Worm (Caenorhabditis elegans) whole organism, early embryonic: ENCODE data around the gene slc-17.4.

Experiments
- B0310.2 ChIP-seq: sonication (generic microtip); optimal IDR thresholded peaks from 2 replicates; lab custom pipeline; 2016; ENCODE audit warnings: mild to moderate bottlenecking, missing genetic modification characterization, missing compliant biosample characterization
- F13C5.2 ChIP-seq: sonication (generic microtip); optimal IDR thresholded peaks from 2 replicates; lab custom pipeline; 2017; ENCODE audit warnings: mild to moderate bottlenecking, missing genetic modification characterization, inconsistent platforms, missing compliant biosample characterization
- aly-1 ChIP-seq: sonication (generic microtip); optimal IDR thresholded peaks from 2 replicates; lab custom pipeline; 2016; ENCODE audit warnings: missing genetic modification characterization, missing compliant biosample characterization
- ama-1 ChIP-seq: fragments of 150-350 bp; optimal IDR thresholded peaks from 2 replicates; lab custom pipeline; 2014
- ceh-13 ChIP-seq: fragments of 200-800 bp; sonication (Bioruptor generic); optimal IDR thresholded peaks from 2 replicates; lab custom pipeline; 2018; ENCODE audit warnings: mild to moderate bottlenecking, missing genetic modification characterization, missing compliant biosample characterization
- ceh-36 ChIP-seq: sonication (generic microtip); optimal IDR thresholded peaks from 2 replicates; lab custom pipeline; 2016; ENCODE audit warnings: missing genetic modification characterization, inconsistent platforms, missing compliant biosample characterization
- ets-7 ChIP-seq: sonication (generic microtip); optimal IDR thresholded peaks from 2 replicates; lab custom pipeline; 2016; ENCODE audit warnings: missing genotype, missing genetic modification characterization, missing compliant biosample characterization
- flt-1 ChIP-seq: fragments of 200-800 bp; sonication (Bioruptor generic); IDR thresholded peaks from 2 replicates; pipeline ENCODE4 v1.3.6; 2022; ENCODE audit warnings: missing genetic modification characterization, missing compliant biosample characterization
- hmbx-1 ChIP-seq: sonication (generic microtip); optimal IDR thresholded peaks from 2 replicates; lab custom pipeline; 2016; ENCODE audit warnings: mild to moderate bottlenecking, missing genetic modification characterization, missing compliant biosample characterization
- hmg-4 ChIP-seq: fragments of 200-800 bp; sonication (Bioruptor generic); optimal IDR thresholded peaks from 2 replicates; lab custom pipeline; 2018; ENCODE audit warnings: mild to moderate bottlenecking, missing genetic modification characterization, missing compliant biosample characterization
- hnd-1 ChIP-seq: sonication (generic microtip); optimal IDR thresholded peaks from 2 replicates; lab custom pipeline; 2016; ENCODE audit warnings: missing genetic modification characterization, missing compliant biosample characterization
- pes-1 ChIP-seq: fragments of 200-800 bp; sonication (Bioruptor generic); IDR thresholded peaks from 2 replicates; pipeline ENCODE4 v1.3.6; 2022; ENCODE audit warnings: missing genetic modification reagents, missing genetic modification characterization, missing compliant biosample characterization
- scrt-1 ChIP-seq: fragments of 200-800 bp; sonication (Bioruptor generic); IDR thresholded peaks from 2 replicates; pipeline ENCODE4 v1.3.6; 2022; ENCODE audit warnings: missing genetic modification characterization, missing compliant biosample characterization
- sea-1 ChIP-seq: fragments of 200-800 bp; sonication (Bioruptor generic); conservative IDR thresholded peaks from 2 replicates; pipeline ENCODE4 v1.3.6; 2022; ENCODE audit warnings: missing genetic modification characterization, missing compliant biosample characterization
- tbx-11 ChIP-seq: fragments of 200-800 bp; sonication (Bioruptor generic); IDR thresholded peaks from 2 replicates; pipeline ENCODE4 v1.3.6; 2022; ENCODE audit warnings: missing genetic modification characterization, missing compliant biosample characterization
- tbx-37 ChIP-seq: fragments of 200-800 bp; sonication (Bioruptor generic); conservative IDR thresholded peaks from 2 replicates; pipeline ENCODE4 v1.3.6; 2022; ENCODE audit warnings: missing genetic modification reagents, missing genetic modification characterization, missing compliant biosample characterization
- tra-4 ChIP-seq: sonication (generic microtip); optimal IDR thresholded peaks from 2 replicates; lab custom pipeline; 2017; ENCODE audit warnings: missing genetic modification characterization, missing compliant biosample characterization

The slc-17.4 gene

ce11 chrIV:17264714-17265113 lies 26.8 kb downstream of the slc-17.4 start, which contains the start of gene F26D10.13:
Gene F26D10.13, minus strand, starts transcription at chrIV:17264814.
- TF ChIP-seq hmg-4 (GFP tag; lab: Kevin White, UChicago) (no peak), F13C5.2 (tag; lab: Kevin White, UChicago) (no peak), hmbx-1 (no peak), ceh-13 (no peak), ets-7 (no peak), tbx-11 (GFP tag; lab: Robert Waterston, UW) (no peak), aly-1 (tag; lab: Kevin White, UChicago) (no peak), hnd-1 (tag; lab: Kevin White, UChicago) (no peak), ama-1 (lab: Kevin White, UChicago) (no peak), sea-1 (GFP tag; lab: Robert Waterston, UW) (no peak), flt-1 (GFP tag; lab: Robert Waterston, UW) (no peak), tra-4 (tag; lab: Kevin White, UChicago) (no peak)

- TF ChIP-seq F13C5.2 (tag; lab: Kevin White, UChicago) (no peak), ama-1 (lab: Kevin White, UChicago) (no peak), ceh-36 (tag; lab: Kevin White, UChicago) (no peak), hmg-4 (GFP tag; lab: Kevin White, UChicago) (no peak), sea-1 (GFP tag; lab: Robert Waterston, UW) (no peak)
Measured at ce11 chrIV:17263714-17264113, 27.8 kb downstream of the slc-17.4 start.

- no peak for TF ChIP-seq ets-7
- no peak for TF ChIP-seq hmg-4 (GFP tag; lab: Kevin White, UChicago)
- no peak for TF ChIP-seq scrt-1
- no peak for TF ChIP-seq hmbx-1
- no peak for TF ChIP-seq F13C5.2 (tag; lab: Kevin White, UChicago)
- no peak for TF ChIP-seq B0310.2 (tag; lab: Kevin White, UChicago)
- no peak for TF ChIP-seq ceh-13
- no peak for TF ChIP-seq aly-1 (tag; lab: Kevin White, UChicago)
- TF ChIP-seq sea-1 (GFP tag; lab: Robert Waterston, UW): no peak
Measured at ce11 chrIV:17262385-17262784, 29.1 kb downstream of the slc-17.4 start, which contains the start of gene ZK550.6. Gene ZK550.6, minus strand, starts transcription at chrIV:17262485.

ce11 chrIV:17259310-17259709 lies 32.2 kb downstream of the slc-17.4 start, which contains the start of gene phyh-1:
Gene phyh-1, minus strand, starts transcription at chrIV:17259410.
- TF ChIP-seq hmbx-1: no peak
- no peak for TF ChIP-seq flt-1 (GFP tag; lab: Robert Waterston, UW)
- TF ChIP-seq ama-1 (lab: Kevin White, UChicago): no peak
- no peak for TF ChIP-seq hmg-4 (GFP tag; lab: Kevin White, UChicago)
- TF ChIP-seq tra-4 (tag; lab: Kevin White, UChicago): no peak
- no peak for TF ChIP-seq pes-1
- TF ChIP-seq scrt-1: no peak
- no peak for TF ChIP-seq aly-1 (tag; lab: Kevin White, UChicago)
- no peak for TF ChIP-seq B0310.2 (tag; lab: Kevin White, UChicago)
- no peak for TF ChIP-seq ceh-36 (tag; lab: Kevin White, UChicago)
- no peak for TF ChIP-seq ets-7
- TF ChIP-seq F13C5.2 (tag; lab: Kevin White, UChicago): no peak
- no peak for TF ChIP-seq tbx-37 (GFP tag; lab: Robert Waterston, UW)
- TF ChIP-seq tbx-11 (GFP tag; lab: Robert Waterston, UW): no peak
- TF ChIP-seq sea-1 (GFP tag; lab: Robert Waterston, UW): no peak
- no peak for TF ChIP-seq ceh-13
- TF ChIP-seq hnd-1 (tag; lab: Kevin White, UChicago): no peak

ce11 chrIV:17258824-17259223 lies 32.7 kb downstream of the slc-17.4 start:
- TF ChIP-seq pes-1: no peak
- TF ChIP-seq hmbx-1: no peak
- no peak for TF ChIP-seq B0310.2 (tag; lab: Kevin White, UChicago)
- TF ChIP-seq scrt-1: no peak
- no peak for TF ChIP-seq sea-1 (GFP tag; lab: Robert Waterston, UW)
- TF ChIP-seq hmg-4 (GFP tag; lab: Kevin White, UChicago): no peak
- no peak for TF ChIP-seq hnd-1 (tag; lab: Kevin White, UChicago)
- TF ChIP-seq F13C5.2 (tag; lab: Kevin White, UChicago): no peak
- TF ChIP-seq ama-1 (lab: Kevin White, UChicago): no peak
- no peak for TF ChIP-seq ceh-36 (tag; lab: Kevin White, UChicago)
- TF ChIP-seq aly-1 (tag; lab: Kevin White, UChicago): no peak
- no peak for TF ChIP-seq ceh-13
- TF ChIP-seq ets-7: no peak
- no peak for TF ChIP-seq flt-1 (GFP tag; lab: Robert Waterston, UW)
- no peak for TF ChIP-seq tbx-37 (GFP tag; lab: Robert Waterston, UW)
- TF ChIP-seq tbx-11 (GFP tag; lab: Robert Waterston, UW): no peak
- no peak for TF ChIP-seq tra-4 (tag; lab: Kevin White, UChicago)

ce11 chrIV:17255001-17255400 lies 36.5 kb downstream of the slc-17.4 start, which contains the start of gene gtf-2E1:
Gene gtf-2E1, plus strand, starts transcription at chrIV:17255301.
- TF ChIP-seq aly-1 (tag; lab: Kevin White, UChicago) (no peak), F13C5.2 (tag; lab: Kevin White, UChicago) (no peak), ama-1 (lab: Kevin White, UChicago) (no peak), tra-4 (tag; lab: Kevin White, UChicago) (no peak), hnd-1 (tag; lab: Kevin White, UChicago) (no peak), sea-1 (GFP tag; lab: Robert Waterston, UW) (no peak), pes-1 (no peak), ets-7 (no peak), scrt-1 (no peak), tbx-11 (GFP tag; lab: Robert Waterston, UW) (no peak), tbx-37 (GFP tag; lab: Robert Waterston, UW) (no peak), B0310.2 (tag; lab: Kevin White, UChicago) (no peak), flt-1 (GFP tag; lab: Robert Waterston, UW) (no peak), ceh-36 (tag; lab: Kevin White, UChicago) (no peak), hmbx-1 (no peak), ceh-13 (no peak), hmg-4 (GFP tag; lab: Kevin White, UChicago) (no peak)

ce11 chrIV:17253435-17253834 lies 38.1 kb downstream of the slc-17.4 start:
- TF ChIP-seq sea-1 (GFP tag; lab: Robert Waterston, UW) (no peak), F13C5.2 (tag; lab: Kevin White, UChicago) (no peak), scrt-1 (no peak), ceh-13 (no peak), tbx-37 (GFP tag; lab: Robert Waterston, UW) (no peak), pes-1 (no peak), hmbx-1 (no peak), flt-1 (GFP tag; lab: Robert Waterston, UW) (no peak), hnd-1 (tag; lab: Kevin White, UChicago) (no peak), ama-1 (lab: Kevin White, UChicago) (no peak), tra-4 (tag; lab: Kevin White, UChicago) (no peak), B0310.2 (tag; lab: Kevin White, UChicago) (no peak), aly-1 (tag; lab: Kevin White, UChicago) (no peak), ceh-36 (tag; lab: Kevin White, UChicago) (no peak), ets-7 (no peak), tbx-11 (GFP tag; lab: Robert Waterston, UW) (no peak), hmg-4 (GFP tag; lab: Kevin White, UChicago) (no peak)
